Worm (Caenorhabditis elegans): ENCODE measurements around the gene Y41G9A.10.

- TF ChIP-seq nhr-11 (tag; optimal IDR thresholded peaks at IDR 0.05) = no peak
- no peak for TF ChIP-seq mep-1 (tag; optimal IDR thresholded peaks at IDR 0.05)
- TF ChIP-seq nhr-10 (tag; optimal IDR thresholded peaks at IDR 0.05) = no peak
- TF ChIP-seq lim-7 (GFP tag; IDR thresholded peaks at IDR 0.05) = no peak
- TF ChIP-seq ztf-11 (tag; optimal IDR thresholded peaks at IDR 0.05) = no peak
- no peak for TF ChIP-seq nhr-28 (tag; optimal IDR thresholded peaks at IDR 0.05)
Observed at ce11 chrX:2923888-2924287, 22.5 kb downstream of the Y41G9A.10 start, which contains the start of gene hst-3.2.

Data from whole organism, L4 larva.